Worm (Caenorhabditis elegans) whole organism, mixed stage, embryonic: ENCODE results near the gene puf-5.

ENCODE experiments used
- M03D4.4 ChIP-seq: sonication (generic microtip); optimal IDR thresholded peaks from 2 replicates; lab custom pipeline; 2017; ENCODE audit warnings: mild to moderate bottlenecking, missing genetic modification characterization, missing compliant biosample characterization
- bed-3 ChIP-seq: fragments of 200-800 bp; sonication (Bioruptor generic); optimal IDR thresholded peaks from 3 replicates; lab custom pipeline; 2018; ENCODE audit warnings: mild to moderate bottlenecking, missing genetic modification characterization, moderate library complexity, missing compliant biosample characterization
- blmp-1 ChIP-seq: fragments of 150-350 bp; optimal IDR thresholded peaks from 2 replicates; lab custom pipeline; 2014; ENCODE audit warnings: missing biosample characterization, missing genetic modification characterization
- ceh-39 ChIP-seq: fragments of 150-350 bp; optimal IDR thresholded peaks from 2 replicates; lab custom pipeline; 2014; ENCODE audit warnings: missing biosample characterization, missing genetic modification characterization
- ceh-43 ChIP-seq: fragments of 200-800 bp; sonication (Bioruptor generic); optimal IDR thresholded peaks from 2 replicates; lab custom pipeline; 2018; ENCODE audit warnings: mild to moderate bottlenecking, missing genetic modification characterization, moderate library complexity, missing compliant biosample characterization
- ceh-83 ChIP-seq: fragments of 200-800 bp; sonication (Bioruptor generic); optimal IDR thresholded peaks from 2 replicates; lab custom pipeline; 2018; ENCODE audit warnings: mild to moderate bottlenecking, missing genetic modification characterization, missing compliant biosample characterization
- ces-1 ChIP-seq: fragments of 150-350 bp; optimal IDR thresholded peaks from 2 replicates; lab custom pipeline; 2014; ENCODE audit warnings: missing biosample characterization, missing genetic modification reagents, missing genetic modification characterization
- cnd-1 ChIP-seq: fragments of 200-800 bp; sonication (Bioruptor generic); optimal IDR thresholded peaks from 2 replicates; lab custom pipeline; 2018; ENCODE audit warnings: mild to moderate bottlenecking, missing genetic modification characterization, missing compliant biosample characterization
- drap-1 ChIP-seq: fragments of 200-800 bp; sonication (Bioruptor generic); optimal IDR thresholded peaks from 3 replicates; lab custom pipeline; 2018; ENCODE audit warnings: mild to moderate bottlenecking, missing genetic modification characterization, missing compliant biosample characterization
- elt-1 ChIP-seq: sonication (generic microtip); optimal IDR thresholded peaks from 2 replicates; lab custom pipeline; 2017; ENCODE audit warnings: missing genetic modification characterization, mild to moderate bottlenecking, missing compliant biosample characterization, antibody characterized with exemption, moderate library complexity, borderline replicate concordance; ENCODE audit not compliant: insufficient read depth
- elt-3 ChIP-seq: fragments of 150-350 bp; optimal IDR thresholded peaks from 2 replicates; lab custom pipeline; 2014; ENCODE audit warnings: missing biosample characterization, missing genetic modification characterization
- flh-1 ChIP-seq: fragments of 200-800 bp; sonication (Bioruptor generic); optimal IDR thresholded peaks from 2 replicates; lab custom pipeline; 2018; ENCODE audit warnings: mild to moderate bottlenecking, missing genetic modification characterization, moderate library complexity, missing compliant biosample characterization
- ham-2 ChIP-seq: fragments of 200-800 bp; sonication (Bioruptor generic); optimal IDR thresholded peaks from 2 replicates; lab custom pipeline; 2018; ENCODE audit warnings: mild to moderate bottlenecking, missing genetic modification characterization, missing compliant biosample characterization
- hlh-1 ChIP-seq: fragments of 150-350 bp; optimal IDR thresholded peaks from 2 replicates; lab custom pipeline; 2014; ENCODE audit warnings: missing biosample characterization, missing genetic modification reagents, missing genetic modification characterization
- lin-13 ChIP-seq: fragments of 150-350 bp; optimal IDR thresholded peaks from 2 replicates; lab custom pipeline; 2014; ENCODE audit warnings: missing biosample characterization, missing genetic modification characterization
- lsy-2 ChIP-seq: fragments of 150-350 bp; optimal IDR thresholded peaks from 2 replicates; lab custom pipeline; 2014; ENCODE audit warnings: missing biosample characterization, missing genetic modification characterization
- mab-5 ChIP-seq: fragments of 150-350 bp; optimal IDR thresholded peaks from 2 replicates; lab custom pipeline; 2014; ENCODE audit warnings: missing biosample characterization, missing genetic modification characterization
- mep-1 ChIP-seq: fragments of 150-350 bp; optimal IDR thresholded peaks from 2 replicates; lab custom pipeline; 2017; ENCODE audit warnings: missing biosample characterization, missing genetic modification reagents, missing genetic modification characterization, inconsistent platforms
- mls-2 ChIP-seq: sonication (generic microtip); optimal IDR thresholded peaks from 2 replicates; lab custom pipeline; 2016; ENCODE audit warnings: mild to moderate bottlenecking, missing genetic modification characterization, moderate library complexity, missing compliant biosample characterization
- nhr-12 ChIP-seq: fragments of 150-350 bp; optimal IDR thresholded peaks from 2 replicates; lab custom pipeline; 2014; ENCODE audit warnings: missing biosample characterization, missing genetic modification characterization
- nhr-2 ChIP-seq: fragments of 150-350 bp; optimal IDR thresholded peaks from 2 replicates; lab custom pipeline; 2014; ENCODE audit warnings: missing biosample characterization, missing genetic modification characterization
- nhr-237 ChIP-seq: fragments of 150-350 bp; optimal IDR thresholded peaks from 2 replicates; lab custom pipeline; 2014; ENCODE audit warnings: missing biosample characterization, missing genetic modification characterization
- nhr-76 ChIP-seq: sonication (generic microtip); optimal IDR thresholded peaks from 2 replicates; lab custom pipeline; 2017; ENCODE audit warnings: missing biosample characterization, missing genetic modification characterization
- pha-4 ChIP-seq: fragments of 150-350 bp; optimal IDR thresholded peaks from 2 replicates; lab custom pipeline; 2018; ENCODE audit warnings: missing biosample characterization, missing genetic modification reagents, missing genetic modification characterization
- sem-2 ChIP-seq: fragments of 200-800 bp; sonication (Bioruptor generic); optimal IDR thresholded peaks from 2 replicates; lab custom pipeline; 2018; ENCODE audit warnings: mild to moderate bottlenecking, missing genetic modification characterization, missing compliant biosample characterization
- snpc-4 ChIP-seq: fragments of 150-350 bp; optimal IDR thresholded peaks from 2 replicates; lab custom pipeline; 2014; ENCODE audit warnings: missing biosample characterization, missing genetic modification characterization
- sptf-1 ChIP-seq: sonication (generic microtip); optimal IDR thresholded peaks from 2 replicates; lab custom pipeline; 2017; ENCODE audit warnings: mild to moderate bottlenecking, missing genetic modification characterization, moderate library complexity, missing compliant biosample characterization
- tbx-8 ChIP-seq: fragments of 200-800 bp; sonication (Bioruptor generic); optimal IDR thresholded peaks from 2 replicates; lab custom pipeline; 2018; ENCODE audit warnings: mild to moderate bottlenecking, missing genetic modification characterization, moderate library complexity, missing compliant biosample characterization
- unc-120 ChIP-seq: sonication (generic microtip); optimal IDR thresholded peaks from 2 replicates; lab custom pipeline; 2017; ENCODE audit warnings: missing genetic modification characterization, missing compliant biosample characterization; ENCODE audit not compliant: poor library complexity, severe bottlenecking
- unc-39 ChIP-seq: fragments of 150-350 bp; optimal IDR thresholded peaks from 2 replicates; lab custom pipeline; 2014; ENCODE audit warnings: missing biosample characterization, missing genetic modification characterization
- unc-62 ChIP-seq: fragments of 150-350 bp; optimal IDR thresholded peaks from 2 replicates; lab custom pipeline; 2014; ENCODE audit warnings: missing biosample characterization, missing genetic modification reagents, missing genetic modification characterization
- zip-8 ChIP-seq: fragments of 150-350 bp; optimal IDR thresholded peaks from 2 replicates; lab custom pipeline; 2014; ENCODE audit warnings: missing biosample characterization, missing genetic modification characterization
- ztf-11 ChIP-seq: fragments of 150-350 bp; optimal IDR thresholded peaks from 2 replicates; lab custom pipeline; 2014; ENCODE audit warnings: missing biosample characterization, missing genetic modification characterization

The puf-5 gene

DNA sequence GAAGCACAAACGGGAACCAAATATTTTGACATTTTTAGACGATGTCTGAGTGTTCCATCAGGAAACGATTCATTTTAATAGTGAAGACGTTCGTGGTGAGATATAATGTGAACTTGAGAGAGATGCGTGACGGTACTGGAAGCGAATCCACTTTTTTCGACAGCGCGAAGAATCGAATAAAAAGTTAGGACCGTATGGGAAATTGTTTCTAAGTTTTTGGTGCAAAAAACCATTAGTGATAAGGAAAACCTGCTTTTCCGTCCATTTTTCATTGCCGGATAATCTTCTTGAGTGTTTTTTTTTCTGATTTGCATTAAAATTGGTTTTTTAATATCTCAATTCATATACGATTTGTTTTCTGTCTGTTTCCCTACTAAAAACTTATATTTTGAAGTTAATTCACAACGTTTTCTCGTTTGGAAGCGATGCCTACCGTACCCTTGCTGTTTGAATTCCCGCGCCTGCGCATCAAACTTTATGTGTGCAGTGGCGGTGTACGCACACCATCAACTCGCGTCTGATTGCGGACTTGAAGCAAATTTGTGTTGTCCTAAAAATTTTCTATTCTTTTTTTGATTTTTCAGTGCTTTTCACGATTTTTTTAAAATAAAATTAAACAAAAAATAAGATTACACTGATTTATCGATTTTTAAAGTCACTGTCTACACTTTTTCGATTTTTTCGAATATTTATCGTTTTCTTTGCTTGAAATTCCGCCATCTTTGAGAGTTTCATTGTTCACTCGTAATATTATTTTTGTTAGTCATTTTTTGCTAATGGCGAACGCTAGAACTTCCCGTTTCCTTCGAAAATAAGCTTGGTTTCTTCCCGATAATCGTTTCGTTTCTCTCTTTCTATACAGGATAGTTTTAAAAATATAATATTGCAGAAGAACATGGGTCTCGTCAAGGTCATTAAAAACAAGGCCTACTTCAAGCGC, 6.0 kb upstream of the puf-5 start, which contains the start of the genes col-38 and rpl-5:
col-38 (minus strand) TSS at position 51 of the 940 bp plus-strand sequence.
rpl-5 (plus strand) TSS at position 890 of the 940 bp plus-strand sequence.
- TF ChIP-seq pha-4 (tag; lab: Kevin White, UChicago) (peak; percentile 90), sptf-1 (tag; lab: Kevin White, UChicago) (peak; percentile 81), mep-1 (peak; percentile 93), unc-120 (tag; lab: Kevin White, UChicago) (peak; percentile 13), ces-1 (GFP tag; lab: Kevin White, UChicago) (peak; percentile 79), ceh-83 (GFP tag; lab: Kevin White, UChicago) (no peak), M03D4.4 (tag; lab: Kevin White, UChicago) (no peak), ceh-39 (peak; percentile 82), mls-2 (tag; lab: Kevin White, UChicago) (peak; percentile 54), cnd-1 (tag; lab: Kevin White, UChicago) (peak; percentile 39), nhr-237 (peak; percentile 91), lin-13 (tag; lab: Kevin White, UChicago) (peak; percentile 87), lsy-2 (tag; lab: Kevin White, UChicago) (peak; percentile 96), nhr-12 (tag; lab: Kevin White, UChicago) (no peak), hlh-1 (peak; percentile 40), nhr-2 (tag; lab: Kevin White, UChicago) (peak; percentile 54), drap-1 (GFP tag; lab: Kevin White, UChicago) (no peak), elt-1 (tag; lab: Kevin White, UChicago) (no peak), unc-62 (GFP tag; lab: Kevin White, UChicago) (peak; percentile 32)

DNA sequence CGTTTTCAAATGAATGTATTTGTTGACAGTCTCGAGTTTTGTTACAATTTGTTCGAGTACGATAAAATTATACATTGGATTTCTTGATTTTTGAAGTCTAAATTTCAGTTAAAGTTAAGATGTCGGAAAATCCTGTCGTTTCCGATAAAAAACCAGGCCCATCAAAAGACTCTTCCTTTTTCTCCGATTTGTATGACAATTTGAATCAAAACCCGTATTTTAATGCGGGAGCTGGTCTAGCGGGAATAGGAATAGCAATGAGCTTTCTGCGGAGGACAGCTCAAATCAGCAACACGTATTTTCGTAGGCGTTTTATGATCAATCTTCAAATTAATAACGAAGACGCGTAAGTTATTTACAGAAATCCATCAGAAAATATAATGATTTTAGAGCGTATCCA, 4.4 kb upstream of the puf-5 start, which contains the start of gene bcs-1:
bcs-1 (plus strand) TSS at position 109 of the 400 bp plus-strand sequence.
- TF ChIP-seq unc-120 (tag; lab: Kevin White, UChicago) (no peak), mls-2 (tag; lab: Kevin White, UChicago) (no peak)

DNA sequence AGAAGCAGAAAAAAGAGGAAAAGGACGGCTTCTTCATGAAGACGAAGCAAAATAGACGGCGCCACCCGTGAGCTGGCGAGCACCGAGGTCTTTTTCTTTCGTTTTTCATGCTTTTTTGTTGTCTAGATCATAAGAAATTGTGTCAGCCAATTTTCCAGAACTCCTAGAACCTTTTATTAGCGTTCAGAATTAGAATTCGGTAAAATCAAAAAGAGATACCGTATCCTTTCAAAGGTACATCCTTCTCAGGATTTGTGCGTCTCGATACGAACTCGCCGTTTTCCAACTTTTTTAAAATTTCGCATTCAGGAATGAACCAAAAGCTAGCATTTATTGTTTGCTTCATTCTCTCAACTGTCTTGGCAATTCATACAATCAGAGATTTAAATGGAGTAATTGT, 2.3 kb upstream of the puf-5 start, which contains the start of gene F54C9.7:
F54C9.7 (plus strand) TSS at position 301 of the 400 bp plus-strand sequence.
- no peak for TF ChIP-seq ceh-39
- TF ChIP-seq zip-8 (tag; lab: Kevin White, UChicago): no peak
- TF ChIP-seq mep-1: no peak
- no peak for TF ChIP-seq snpc-4 (tag; lab: Kevin White, UChicago)
- no peak for TF ChIP-seq sptf-1 (tag; lab: Kevin White, UChicago)
- TF ChIP-seq ceh-43 (GFP tag; lab: Kevin White, UChicago): no peak
- TF ChIP-seq sem-2 (GFP tag; lab: Kevin White, UChicago): no peak
- no peak for TF ChIP-seq ztf-11 (tag; lab: Kevin White, UChicago)

DNA sequence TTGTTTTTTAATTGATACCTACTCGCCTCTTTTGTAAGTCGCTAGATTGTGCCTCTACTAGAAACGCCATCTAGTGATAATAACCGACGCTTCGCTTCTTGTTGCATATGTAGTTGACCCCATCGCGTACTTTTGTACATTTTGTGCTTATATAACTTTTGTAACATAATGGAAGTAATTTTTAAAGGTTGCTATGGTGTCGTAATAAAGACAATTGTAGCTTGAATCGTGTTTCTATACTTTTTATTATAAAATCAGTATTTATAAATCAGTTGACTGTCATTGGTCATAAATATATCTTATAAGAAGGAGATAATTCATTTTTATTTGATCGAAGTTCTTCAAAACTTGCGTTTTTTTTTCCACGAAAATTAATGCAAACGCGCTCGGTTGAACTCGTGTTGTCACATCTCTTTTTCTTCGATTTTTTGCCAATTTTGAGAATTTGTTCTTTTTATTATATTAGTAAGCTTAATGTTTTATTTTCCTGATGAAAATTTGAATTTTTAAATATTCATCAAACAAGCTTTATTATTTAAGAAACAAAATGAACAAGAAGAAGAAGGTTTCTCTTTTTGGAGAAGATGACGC, 2.3 kb downstream of the puf-5 start, which contains the start of gene F54C9.9:
F54C9.9 (plus strand) TSS at position 541 of the 591 bp plus-strand sequence.
- TF ChIP-seq cnd-1 (tag; lab: Kevin White, UChicago): no peak
- TF ChIP-seq lsy-2 (tag; lab: Kevin White, UChicago): peak; percentile 9

DNA sequence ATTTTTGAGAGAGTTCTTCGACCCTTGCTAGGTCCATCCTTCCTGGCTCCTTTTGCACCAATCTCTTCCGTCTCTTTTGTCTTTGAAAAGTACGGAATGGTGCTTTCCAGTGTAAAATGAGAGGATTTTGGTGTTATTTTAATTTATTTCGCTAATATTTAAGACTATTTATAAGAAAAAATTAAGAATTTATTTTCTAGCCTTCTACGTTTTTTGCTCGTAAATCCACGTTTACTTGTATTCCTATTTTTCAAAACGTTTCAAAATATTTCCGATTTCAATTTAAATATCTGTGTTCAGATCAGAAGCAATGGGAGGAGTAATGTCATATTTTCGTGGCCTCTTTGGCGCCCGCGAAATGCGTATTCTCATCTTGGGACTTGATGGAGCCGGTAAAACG, 6.4 kb downstream of the puf-5 start, which contains the start of gene arl-1:
arl-1 (plus strand) TSS at position 301 of the 400 bp plus-strand sequence.
- TF ChIP-seq ceh-39 (no peak), ces-1 (GFP tag; lab: Kevin White, UChicago) (no peak), M03D4.4 (tag; lab: Kevin White, UChicago) (no peak), nhr-237 (no peak), nhr-12 (tag; lab: Kevin White, UChicago) (no peak), sptf-1 (tag; lab: Kevin White, UChicago) (no peak), nhr-76 (tag; lab: Kevin White, UChicago) (no peak), blmp-1 (tag; lab: Kevin White, UChicago) (no peak), flh-1 (no peak), unc-62 (GFP tag; lab: Kevin White, UChicago) (no peak), tbx-8 (GFP tag; lab: Kevin White, UChicago) (no peak), lsy-2 (tag; lab: Kevin White, UChicago) (no peak), mab-5 (tag; lab: Kevin White, UChicago) (no peak), zip-8 (tag; lab: Kevin White, UChicago) (no peak), unc-39 (tag; lab: Kevin White, UChicago) (no peak), bed-3 (GFP tag; lab: Kevin White, UChicago) (no peak), drap-1 (GFP tag; lab: Kevin White, UChicago) (no peak), unc-120 (tag; lab: Kevin White, UChicago) (no peak), ham-2 (GFP tag; lab: Kevin White, UChicago) (no peak), elt-3 (no peak)
